Worm (Caenorhabditis elegans): ENCODE measurements around the gene C55B6.1.
A peak's percentile ranks its signal among the peaks of the same experiment; 100 is the strongest.

C55B6.1 gene

DNA sequence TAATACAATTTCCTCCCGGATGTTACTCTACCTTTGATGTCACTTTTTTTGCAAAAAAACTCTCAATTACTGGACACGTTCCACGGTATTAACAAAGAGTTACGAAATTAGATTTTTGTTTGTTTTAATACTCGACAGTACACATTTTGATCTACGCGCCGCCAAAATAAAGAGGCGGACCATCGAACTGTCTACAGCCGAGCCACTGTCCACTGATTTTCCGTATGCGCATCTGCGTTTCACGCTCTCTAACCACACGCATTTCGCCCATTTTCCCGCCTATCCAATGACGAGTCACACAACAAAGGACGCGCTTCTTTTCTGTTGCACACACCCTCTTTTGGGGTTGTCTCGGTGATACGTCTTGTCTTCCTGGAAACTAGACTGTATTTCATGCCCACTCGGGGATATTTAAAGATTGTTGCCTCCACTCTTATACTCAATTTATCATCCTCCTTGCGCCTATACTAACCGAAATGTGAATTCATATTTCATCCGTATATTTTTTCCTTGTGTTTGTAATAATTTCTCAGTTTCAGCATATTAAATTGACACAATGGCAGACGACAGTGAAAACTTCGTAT lies at the start of gene C55B6.1:
C55B6.1 (plus strand) TSS at position 534 of the 584 bp plus-strand sequence.
- TF ChIP-seq blmp-1 (tag; optimal IDR thresholded peaks at IDR 0.05) (no peak), nhr-12 (tag; optimal IDR thresholded peaks at IDR 0.05) (no peak), ces-1 (GFP tag; optimal IDR thresholded peaks at IDR 0.05) (no peak), snpc-4 (tag; optimal IDR thresholded peaks at IDR 0.05) (no peak), sup-37 (GFP tag; optimal IDR thresholded peaks at IDR 0.05) (no peak), aha-1 (tag; optimal IDR thresholded peaks at IDR 0.05) (no peak), mdl-1 (tag; optimal IDR thresholded peaks at IDR 0.05) (no peak), elt-2 (tag; optimal IDR thresholded peaks at IDR 0.05) (no peak), efl-3 (GFP tag; optimal IDR thresholded peaks at IDR 0.05) (no peak)

ce11 chrX:7151189-7151857 lies 48.8 kb upstream of the C55B6.1 start, which contains the start of gene lam-2:
Gene lam-2, minus strand, starts transcription at chrX:7151239.
- TF ChIP-seq xbp-1 (tag; optimal IDR thresholded peaks at IDR 0.05): no peak
- no peak for TF ChIP-seq nhr-11 (tag; optimal IDR thresholded peaks at IDR 0.05)
- no peak for TF ChIP-seq zag-1 (tag; optimal IDR thresholded peaks at IDR 0.05)
- TF ChIP-seq aha-1 (tag; optimal IDR thresholded peaks at IDR 0.05): no peak
- TF ChIP-seq dsc-1 (tag; optimal IDR thresholded peaks at IDR 0.05): peak; percentile 4
- TF ChIP-seq ztf-4 (tag; optimal IDR thresholded peaks at IDR 0.05): no peak

DNA sequence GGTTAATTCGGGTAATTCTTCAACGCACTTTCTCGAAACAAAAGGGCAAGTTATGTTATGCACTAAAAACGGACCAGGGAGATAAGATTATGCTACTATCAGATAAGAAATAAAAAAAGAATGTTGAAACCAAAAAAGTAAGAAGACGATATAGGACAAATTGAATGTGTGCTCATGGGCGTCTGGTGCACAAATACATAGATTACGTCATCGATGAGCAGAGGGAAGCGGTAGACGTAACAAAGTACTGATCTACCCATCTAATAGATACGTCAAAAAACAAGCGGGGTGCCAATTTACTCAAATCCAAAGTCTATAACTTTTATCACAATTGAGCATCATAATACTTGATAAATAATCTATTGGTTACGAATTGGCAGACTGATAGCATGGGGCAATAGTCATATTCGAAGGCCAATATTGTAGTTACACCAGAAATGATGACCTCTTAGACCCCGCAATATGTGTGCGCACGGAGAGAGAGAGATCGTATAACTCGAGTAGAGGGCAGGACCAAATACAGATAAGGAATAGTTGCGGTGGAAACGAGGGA lies 48.1 kb upstream of the C55B6.1 start:
- TF ChIP-seq dpl-1 (GFP tag; optimal IDR thresholded peaks at IDR 0.05) (no peak), jun-1 (tag; optimal IDR thresholded peaks at IDR 0.05) (no peak), ets-5 (GFP tag; IDR thresholded peaks at IDR 0.05) (no peak), mep-1 (tag; optimal IDR thresholded peaks at IDR 0.05) (no peak), efl-1 (optimal IDR thresholded peaks at IDR 0.05) (no peak), efl-1 (GFP tag; optimal IDR thresholded peaks at IDR 0.05 in 1 of 2) (peak in 1 of 2 experiments; percentile 87), egl-13 (tag; optimal IDR thresholded peaks at IDR 0.05) (no peak), ztf-4 (tag; optimal IDR thresholded peaks at IDR 0.05) (no peak), blmp-1 (tag; optimal IDR thresholded peaks at IDR 0.05) (no peak)

DNA sequence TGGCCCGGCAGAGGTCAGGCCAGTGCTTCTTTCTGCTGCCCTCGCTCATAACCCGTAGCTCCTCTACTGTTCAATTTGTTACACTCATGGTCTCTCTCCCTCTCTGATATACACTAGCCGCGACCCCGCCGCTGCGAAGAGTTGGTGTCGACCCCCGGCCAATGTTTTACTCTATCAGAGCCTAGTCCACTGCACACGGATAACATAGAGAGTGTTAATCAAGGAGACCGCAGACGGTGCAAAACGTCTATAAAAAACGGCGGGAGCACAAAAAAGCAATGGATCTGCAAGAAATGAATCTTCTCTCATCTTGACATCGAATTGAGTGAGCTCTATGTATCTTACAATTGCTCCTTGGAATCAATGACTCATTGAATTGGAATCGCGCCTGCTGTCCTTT lies 46.7 kb upstream of the C55B6.1 start:
- TF ChIP-seq vab-15 (tag; optimal IDR thresholded peaks at IDR 0.05) (no peak), dpl-1 (GFP tag; optimal IDR thresholded peaks at IDR 0.05) (peak in 2 of 3 experiments; percentile 2 to 22), dsc-1 (tag; optimal IDR thresholded peaks at IDR 0.05) (peak; percentile 66), hlh-4 (tag; optimal IDR thresholded peaks at IDR 0.05) (no peak), nhr-71 (tag; optimal IDR thresholded peaks at IDR 0.05) (peak; percentile 68), ceh-63 (GFP tag; optimal IDR thresholded peaks at IDR 0.05) (no peak), C16A3.4 (tag; optimal IDR thresholded peaks at IDR 0.05) (no peak), pqm-1 (tag; optimal IDR thresholded peaks at IDR 0.05) (no peak), ceh-82 (tag; optimal IDR thresholded peaks at IDR 0.05) (no peak), unc-30 (tag; optimal IDR thresholded peaks at IDR 0.05) (no peak), aly-2 (tag; optimal IDR thresholded peaks at IDR 0.05) (no peak), efl-1 (optimal IDR thresholded peaks at IDR 0.05) (peak in 1 of 2 experiments; percentile 17), efl-1 (GFP tag; optimal IDR thresholded peaks at IDR 0.05 in 1 of 2) (peak in 1 of 2 experiments; percentile 90), ama-1 (optimal IDR thresholded peaks at IDR 0.05) (no peak), nhr-20 (tag; optimal IDR thresholded peaks at IDR 0.05) (no peak), snu-23 (GFP tag; optimal IDR thresholded peaks at IDR 0.05) (peak; percentile 33), nhr-76 (tag; optimal IDR thresholded peaks at IDR 0.05) (no peak), nhr-28 (tag; optimal IDR thresholded peaks at IDR 0.05) (no peak), alr-1 (tag; optimal IDR thresholded peaks at IDR 0.05; ENCODE audit: borderline replicate concordance) (no peak), nhr-90 (tag; optimal IDR thresholded peaks at IDR 0.05; ENCODE audit: poor library complexity) (no peak), unc-130 (tag; optimal IDR thresholded peaks at IDR 0.05) (peak; percentile 44), skn-1 (tag; optimal IDR thresholded peaks at IDR 0.05) (no peak), elt-3 (tag; optimal IDR thresholded peaks at IDR 0.05) (no peak), nhr-77 (tag; optimal IDR thresholded peaks at IDR 0.05) (no peak), nhr-19 (GFP tag; conservative IDR thresholded peaks at IDR 0.05) (no peak), hpl-2 (GFP tag; optimal IDR thresholded peaks at IDR 0.05) (no peak), fkh-10 (GFP tag; optimal IDR thresholded peaks at IDR 0.05) (no peak), ces-1 (GFP tag; optimal IDR thresholded peaks at IDR 0.05) (no peak), egl-13 (tag; optimal IDR thresholded peaks at IDR 0.05) (no peak), efl-3 (GFP tag; optimal IDR thresholded peaks at IDR 0.05) (no peak), nhr-237 (tag; optimal IDR thresholded peaks at IDR 0.05) (no peak), nhr-47 (tag; optimal IDR thresholded peaks at IDR 0.05) (no peak)
